Fruit fly (Drosophila melanogaster) whole organism, embryonic: ENCODE measurements around the gene CG43389.

Experiments
- Abd-B ChIP-seq: fragments of 200-800 bp; sonication (Bioruptor generic); optimal IDR thresholded peaks from 2 replicates; lab custom pipeline; 2018; ENCODE audit warnings: missing biosample characterization, mild to moderate bottlenecking, missing genetic modification characterization, moderate library complexity
- Adf1 ChIP-seq: fragments of 200-800 bp; sonication (Bioruptor generic); IDR thresholded peaks from 2 replicates; pipeline ENCODE4 v1.3.6; 2022; ENCODE audit warnings: missing biosample characterization, missing genetic modification characterization
- Bteb2 ChIP-seq: fragments of 200-800 bp; sonication (Bioruptor generic); optimal IDR thresholded peaks from 2 replicates; lab custom pipeline; 2016; ENCODE audit warnings: missing biosample characterization, missing genetic modification characterization
- CG12769 ChIP-seq: fragments of 200-800 bp; sonication (Bioruptor generic); optimal IDR thresholded peaks from 2 replicates; lab custom pipeline; 2019; ENCODE audit warnings: missing biosample characterization, mild to moderate bottlenecking, missing genetic modification characterization, moderate library complexity
- CG15479 ChIP-seq: fragments of 200-800 bp; sonication (Bioruptor generic); optimal IDR thresholded peaks from 3 replicates; lab custom pipeline; 2019; ENCODE audit warnings: missing biosample characterization, mild to moderate bottlenecking, missing genetic modification characterization, moderate library complexity
- CG15696 ChIP-seq: fragments of 200-800 bp; sonication (Bioruptor generic); optimal IDR thresholded peaks from 2 replicates; lab custom pipeline; 2019; ENCODE audit warnings: missing biosample characterization, mild to moderate bottlenecking, missing genetic modification characterization, moderate library complexity
- CG16813 ChIP-seq: fragments of 200-800 bp; sonication (Bioruptor generic); IDR thresholded peaks from 3 replicates; pipeline ENCODE4 v1.3.6; 2022; ENCODE audit warnings: missing biosample characterization, missing genetic modification characterization; ENCODE audit not compliant: partially characterized antibody
- CG18262 ChIP-seq: fragments of 200-800 bp; optimal IDR thresholded peaks from 3 replicates; lab custom pipeline; 2019; ENCODE audit warnings: missing biosample characterization, mild to moderate bottlenecking, missing genetic modification characterization, moderate library complexity
- CG18476 ChIP-seq: fragments of 200-800 bp; sonication (Bioruptor generic); optimal IDR thresholded peaks from 2 replicates; lab custom pipeline; 2016; ENCODE audit warnings: missing biosample characterization, mild to moderate bottlenecking, missing genetic modification characterization
- CG2678 ChIP-seq: fragments of 200-800 bp; sonication (Bioruptor generic); optimal IDR thresholded peaks from 3 replicates; lab custom pipeline; 2019; ENCODE audit warnings: missing biosample characterization, mild to moderate bottlenecking, missing genetic modification characterization, moderate library complexity
- CG31365 ChIP-seq: fragments of 200-800 bp; sonication (Bioruptor generic); optimal IDR thresholded peaks from 2 replicates; lab custom pipeline; 2018; ENCODE audit warnings: missing biosample characterization, mild to moderate bottlenecking, missing genetic modification characterization
- CG33213 ChIP-seq: fragments of 200-800 bp; sonication (Bioruptor generic); optimal IDR thresholded peaks from 3 replicates; lab custom pipeline; 2016; ENCODE audit warnings: missing biosample characterization, missing genetic modification characterization
- CG3407 ChIP-seq: fragments of 200-800 bp; sonication (Bioruptor generic); optimal IDR thresholded peaks from 2 replicates; lab custom pipeline; 2018; ENCODE audit warnings: missing biosample characterization, mild to moderate bottlenecking, missing genetic modification characterization
- CG3726 ChIP-seq: fragments of 200-800 bp; sonication (Bioruptor generic); IDR thresholded peaks from 3 replicates; pipeline ENCODE4, ENCODE4 v1.3.6; 2022; ENCODE audit warnings: missing biosample characterization, missing genetic modification characterization
- CG4617 ChIP-seq: fragments of 200-800 bp; sonication (Bioruptor generic); optimal IDR thresholded peaks from 3 replicates; lab custom pipeline; 2016; ENCODE audit warnings: missing biosample characterization, missing genetic modification characterization, borderline replicate concordance
- CG4820 ChIP-seq: fragments of 200-800 bp; sonication (Bioruptor generic); optimal IDR thresholded peaks from 3 replicates; lab custom pipeline; 2016; ENCODE audit warnings: missing biosample characterization, missing genetic modification characterization
- CG6654 ChIP-seq: fragments of 200-800 bp; sonication (Bioruptor generic); optimal IDR thresholded peaks from 2 replicates; lab custom pipeline; 2017; ENCODE audit warnings: missing biosample characterization, mild to moderate bottlenecking, missing genetic modification characterization
- CG6683 ChIP-seq: fragments of 200-800 bp; sonication (Bioruptor generic); optimal IDR thresholded peaks from 2 replicates; lab custom pipeline; 2017; ENCODE audit warnings: missing biosample characterization, mild to moderate bottlenecking, missing genetic modification characterization, missing genetic modification reagents
- CG6791 ChIP-seq: fragments of 200-800 bp; sonication (Bioruptor generic); IDR thresholded peaks from 3 replicates; pipeline ENCODE4 v1.3.6; 2022; ENCODE audit warnings: missing biosample characterization, missing genetic modification characterization; ENCODE audit not compliant: partially characterized antibody
- CG7745 ChIP-seq: fragments of 200-800 bp; sonication (Bioruptor generic); optimal IDR thresholded peaks from 2 replicates; lab custom pipeline; 2018; ENCODE audit warnings: missing biosample characterization, mild to moderate bottlenecking, missing genetic modification characterization, moderate library complexity
- CG7928 ChIP-seq: fragments of 200-800 bp; sonication (Bioruptor generic); optimal IDR thresholded peaks from 2 replicates; lab custom pipeline; 2017; ENCODE audit warnings: missing biosample characterization, mild to moderate bottlenecking, missing genetic modification characterization
- CG8359 ChIP-seq: fragments of 200-800 bp; sonication (Bioruptor generic); optimal IDR thresholded peaks from 2 replicates; lab custom pipeline; 2017; ENCODE audit warnings: missing biosample characterization, mild to moderate bottlenecking, missing genetic modification characterization, borderline replicate concordance
- CG8478 ChIP-seq: fragments of >200 bp; optimal IDR thresholded peaks from 2 replicates; lab custom pipeline; 2018
- CrebB ChIP-seq: fragments of 200-800 bp; sonication (Bioruptor generic); optimal IDR thresholded peaks from 3 replicates; lab custom pipeline; 2018; ENCODE audit warnings: missing biosample characterization, mild to moderate bottlenecking, missing genetic modification characterization
- Dbx ChIP-seq: fragments of 200-800 bp; sonication (Bioruptor generic); IDR thresholded peaks from 3 replicates; pipeline ENCODE4 v1.3.6; 2022; ENCODE audit warnings: missing biosample characterization, missing genetic modification characterization
- Deaf1 ChIP-seq: fragments of 200-800 bp; optimal IDR thresholded peaks from 3 replicates; lab custom pipeline; 2019; ENCODE audit warnings: missing biosample characterization, mild to moderate bottlenecking, missing genetic modification characterization, moderate library complexity
- ERR ChIP-seq: fragments of 200-800 bp; sonication (Bioruptor generic); optimal IDR thresholded peaks from 2 replicates; lab custom pipeline; 2016; ENCODE audit warnings: missing biosample characterization, missing genetic modification characterization
- Hr39 ChIP-seq: fragments of >200 bp; optimal IDR thresholded peaks from 2 replicates; lab custom pipeline; 2017
- Optix ChIP-seq: fragments of 200-800 bp; sonication (Bioruptor generic); IDR thresholded peaks from 3 replicates; pipeline ENCODE4 v1.3.6; 2022; ENCODE audit warnings: missing biosample characterization, missing genetic modification characterization
- Ravus ChIP-seq: fragments of 200-800 bp; sonication (Bioruptor generic); IDR thresholded peaks from 2 replicates; pipeline ENCODE4 v1.3.6; 2022; ENCODE audit warnings: missing biosample characterization, missing genetic modification characterization
- abd-A ChIP-seq: fragments of 200-800 bp; sonication (Bioruptor generic); optimal IDR thresholded peaks from 3 replicates; lab custom pipeline; 2019; ENCODE audit warnings: missing biosample characterization, mild to moderate bottlenecking, missing genetic modification characterization, moderate library complexity
- bsh ChIP-seq, 2 experiments: fragments of 200-800 bp; sonication (Bioruptor generic); optimal IDR thresholded peaks; 2 replicates each; lab custom pipeline; 2017 to 2018; ENCODE audit warnings: mild to moderate bottlenecking in 2 of 2, missing biosample characterization in 2 of 2, missing genetic modification characterization in 2 of 2, moderate library complexity in 1 of 2
- cad ChIP-seq: fragments of >200 bp; optimal IDR thresholded peaks from 2 replicates; lab custom pipeline; 2017; ENCODE audit warnings: missing biosample characterization, missing genetic modification characterization
- corto ChIP-seq: fragments of 200-800 bp; sonication (Bioruptor generic); optimal IDR thresholded peaks from 2 replicates; lab custom pipeline; 2016; ENCODE audit warnings: missing biosample characterization, mild to moderate bottlenecking, missing genetic modification characterization, moderate library complexity
- jing ChIP-seq: fragments of 200-800 bp; sonication (Bioruptor generic); optimal IDR thresholded peaks from 2 replicates; lab custom pipeline; 2018; ENCODE audit warnings: missing biosample characterization, mild to moderate bottlenecking, missing genetic modification characterization
- jumu ChIP-seq: fragments of 200-800 bp; sonication (Bioruptor generic); optimal IDR thresholded peaks from 3 replicates; lab custom pipeline; 2016; ENCODE audit warnings: missing biosample characterization, missing genetic modification characterization
- kah ChIP-seq: fragments of 200-800 bp; sonication (Bioruptor generic); optimal IDR thresholded peaks from 2 replicates; lab custom pipeline; 2018; ENCODE audit warnings: missing biosample characterization, mild to moderate bottlenecking, missing genetic modification characterization
- lbe ChIP-seq: fragments of 200-800 bp; sonication (Bioruptor generic); optimal IDR thresholded peaks from 2 replicates; lab custom pipeline; 2016; ENCODE audit warnings: missing biosample characterization, mild to moderate bottlenecking, missing genetic modification characterization
- nom ChIP-seq: fragments of 200-800 bp; sonication (Bioruptor generic); optimal IDR thresholded peaks from 2 replicates; lab custom pipeline; 2017; ENCODE audit warnings: missing biosample characterization, missing genetic modification characterization, mild to moderate bottlenecking, moderate library complexity, missing genetic modification reagents
- org-1 ChIP-seq: fragments of 200-800 bp; sonication (Bioruptor generic); optimal IDR thresholded peaks from 2 replicates; lab custom pipeline; 2017; ENCODE audit warnings: missing biosample characterization, missing genetic modification characterization
- otp ChIP-seq: fragments of 200-800 bp; sonication (Bioruptor generic); IDR thresholded peaks from 3 replicates; pipeline ENCODE4, ENCODE4 v1.3.6; 2022; ENCODE audit warnings: missing biosample characterization, missing genetic modification characterization
- pros ChIP-seq: fragments of 200-800 bp; sonication (Bioruptor generic); optimal IDR thresholded peaks from 3 replicates; lab custom pipeline; 2019; ENCODE audit warnings: missing biosample characterization, mild to moderate bottlenecking, missing genetic modification characterization, moderate library complexity
- sens ChIP-seq: fragments of 200-800 bp; sonication (Bioruptor generic); peaks from one replicate; lab custom pipeline; 2016; ENCODE audit warnings: missing biosample characterization, missing genetic modification characterization
- sima ChIP-seq: fragments of 200-800 bp; sonication (Bioruptor generic); optimal IDR thresholded peaks from 2 replicates; lab custom pipeline; 2016; ENCODE audit warnings: missing biosample characterization, missing genetic modification characterization
- sisA ChIP-seq: fragments of 200-800 bp; sonication (Bioruptor generic); IDR thresholded peaks from 2 replicates; pipeline ENCODE4 v1.3.6; 2022; ENCODE audit warnings: missing biosample characterization, missing genetic modification characterization
- usp ChIP-seq: fragments of >200 bp; optimal IDR thresholded peaks from 2 replicates; lab custom pipeline; 2017; ENCODE audit warnings: missing biosample characterization, missing genetic modification characterization

Gene CG43389

DNA sequence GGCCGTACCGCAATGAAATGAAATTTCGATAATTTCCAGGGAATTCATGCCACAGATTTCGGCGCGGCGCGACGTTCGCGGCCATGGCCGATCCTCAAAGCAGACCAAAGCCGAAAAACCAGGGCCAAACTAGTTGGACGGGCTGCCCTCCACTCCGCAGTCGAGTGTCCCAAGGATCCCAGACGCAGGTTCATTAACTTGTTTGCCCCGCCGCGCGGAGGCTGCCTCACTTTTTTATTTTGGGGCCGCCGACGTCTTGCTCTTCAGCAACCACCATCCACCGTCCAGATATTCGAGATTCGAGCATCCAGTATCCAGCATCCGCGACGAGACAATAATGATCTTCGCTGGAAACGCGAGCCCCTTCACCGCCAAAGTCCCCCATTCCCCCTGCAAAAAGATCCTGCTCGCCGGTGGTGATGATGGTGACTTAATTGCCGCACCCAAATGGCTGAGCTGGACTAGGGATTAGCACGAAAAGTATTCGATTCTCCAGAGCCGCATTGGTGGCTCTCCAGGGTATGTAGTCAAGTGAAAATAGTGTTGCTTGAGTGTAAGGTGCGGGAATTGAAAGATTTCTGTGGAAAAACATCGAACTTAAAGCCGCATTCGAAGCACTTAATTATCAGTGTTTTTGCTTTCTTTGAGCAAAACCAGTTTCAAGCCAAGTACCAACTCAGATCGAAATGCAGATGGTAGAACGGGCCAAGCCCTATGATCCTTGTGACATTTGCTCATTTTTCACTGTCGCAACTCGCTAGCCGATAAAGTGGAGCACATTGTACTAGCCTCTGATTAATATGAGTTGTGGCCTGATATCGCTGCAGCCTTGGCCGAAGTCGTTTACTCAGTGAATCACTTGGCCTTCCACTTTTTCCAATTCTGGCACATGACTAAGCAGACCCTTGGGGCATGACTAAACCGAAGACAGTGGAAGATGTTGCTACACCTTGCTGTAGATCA lies 5.4 kb upstream of the CG43389 start:
- TF ChIP-seq Deaf1 (tag; lab: Kevin White, UChicago) (no peak), nom (peak; percentile 5), CG18262 (tag; lab: Kevin White, UChicago) (no peak), corto (GFP tag; lab: Kevin White, UChicago) (peak; percentile 18), sens (peak; percentile 6), CG3726 (GFP tag; lab: Robert Waterston, UW) (no peak), cad (GFP tag; lab: Kevin White, UChicago) (no peak), CG15479 (GFP tag; lab: Kevin White, UChicago) (no peak), CG16813 (0 out of 3 replicates have a peak, but pooled peaks have one; percentile 27)
- TF ChIP-seq, all 482 proteins: peak for 4

dm6 chr3L:3244244-3245144 lies 3.3 kb upstream of the CG43389 start, which contains the start of gene CG12078:
TSS of gene CG12078 (minus strand) at chr3L:3244294.
- TF ChIP-seq Optix (GFP tag; lab: Robert Waterston, UW): no peak
- no peak for TF ChIP-seq CG2678 (tag; lab: Kevin White, UChicago)
- no peak for TF ChIP-seq jing
- no peak for TF ChIP-seq org-1 (GFP tag; lab: Kevin White, UChicago)
- TF ChIP-seq ERR: no peak
- TF ChIP-seq CG6654 (GFP tag; lab: Kevin White, UChicago): no peak
- no peak for TF ChIP-seq corto (GFP tag; lab: Kevin White, UChicago)
- TF ChIP-seq kah (GFP tag; lab: Kevin White, UChicago): no peak
- TF ChIP-seq Adf1 (GFP tag; lab: Robert Waterston, UW): no peak
- no peak for TF ChIP-seq CG4820 (GFP tag; lab: Kevin White, UChicago)
- no peak for TF ChIP-seq jumu
- TF ChIP-seq CG6683 (GFP tag; lab: Kevin White, UChicago): no peak
- TF ChIP-seq CG6791: no peak
- no peak for TF ChIP-seq Ravus
- TF ChIP-seq CG8359 (GFP tag; lab: Kevin White, UChicago): no peak
- TF ChIP-seq Bteb2 (GFP tag; lab: Kevin White, UChicago): no peak
- TF ChIP-seq CG33213: no peak
- TF ChIP-seq CG8478: no peak
- TF ChIP-seq CG15696: no peak
- no peak for TF ChIP-seq CG12769 (tag; lab: Kevin White, UChicago)
- TF ChIP-seq, all 482 proteins: peak for 0

- no peak for TF ChIP-seq CrebB (tag; lab: Kevin White, UChicago)
- peak; percentile 94 for TF ChIP-seq nom
- no peak for TF ChIP-seq Dbx (GFP tag; lab: Robert Waterston, UW)
- peak; percentile 51 for TF ChIP-seq lbe
- peak in 1 of 2 experiments; percentile 64 for TF ChIP-seq bsh (GFP tag; optimal IDR thresholded peaks at IDR 0.05; lab: Kevin White, UChicago)
- no peak for TF ChIP-seq CG4617 (GFP tag; lab: Kevin White, UChicago)
- TF ChIP-seq CG7745 (tag; lab: Kevin White, UChicago): no peak
- TF ChIP-seq CG18476 (GFP tag; lab: Kevin White, UChicago): no peak
- TF ChIP-seq sisA (GFP tag; lab: Robert Waterston, UW): no peak
- no peak for TF ChIP-seq CG7928 (GFP tag; lab: Kevin White, UChicago)
- no peak for TF ChIP-seq Hr39 (lab: Kevin White, UChicago)
- no peak for TF ChIP-seq CG31365 (tag; lab: Kevin White, UChicago)
- TF ChIP-seq usp (GFP tag; lab: Kevin White, UChicago): no peak
- TF ChIP-seq Abd-B: no peak
- no peak for TF ChIP-seq otp (GFP tag; lab: Robert Waterston, UW)
- TF ChIP-seq sima: no peak
- TF ChIP-seq CG3407: no peak
- TF ChIP-seq abd-A (tag; lab: Kevin White, UChicago): no peak
- TF ChIP-seq pros (GFP tag; lab: Kevin White, UChicago): no peak
These were observed 2.6 kb upstream of the CG43389 start for dm6 chr3L:3245189-3245588.
